Fruit fly (Drosophila melanogaster) whole organism, embryonic: ENCODE measurements around the gene CG43355.
A peak's percentile ranks its signal among the peaks of the same experiment; 100 is the strongest.

Experiments used
- Ada2b ChIP-seq: fragments of 200-800 bp; sonication (Bioruptor generic); IDR thresholded peaks from 2 replicates; pipeline ENCODE4 v1.3.6; 2022; ENCODE audit warnings: missing biosample characterization, missing genetic modification characterization
- Atf6 ChIP-seq: fragments of 200-800 bp; sonication (Bioruptor generic); IDR thresholded peaks from 2 replicates; pipeline ENCODE4 v1.3.6; 2022; ENCODE audit warnings: missing biosample characterization, missing genetic modification characterization
- B-H1 ChIP-seq: fragments of 200-800 bp; sonication (Bioruptor generic); IDR thresholded peaks from 3 replicates; pipeline ENCODE4 v1.3.6; 2022; ENCODE audit warnings: missing biosample characterization, missing genetic modification characterization
- CG1024 ChIP-seq: fragments of 200-800 bp; sonication (Bioruptor generic); IDR thresholded peaks from 2 replicates; pipeline ENCODE4 v1.3.6; 2022; ENCODE audit warnings: missing biosample characterization, missing genetic modification characterization
- CG10462 ChIP-seq: fragments of 200-800 bp; sonication (Bioruptor generic); optimal IDR thresholded peaks from 2 replicates; lab custom pipeline; 2016; ENCODE audit warnings: missing biosample characterization, missing genetic modification characterization
- CG10959 ChIP-seq: fragments of 200-800 bp; sonication (Bioruptor generic); IDR thresholded peaks from 2 replicates; pipeline ENCODE4 v1.3.6; 2022; ENCODE audit warnings: missing biosample characterization, missing genetic modification characterization
- CG14050 ChIP-seq: fragments of 200-800 bp; sonication (Bioruptor generic); IDR thresholded peaks from 3 replicates; pipeline ENCODE4 v1.3.6; 2022; ENCODE audit warnings: missing biosample characterization, missing genetic modification characterization
- CG14667 ChIP-seq: fragments of 200-800 bp; sonication (Bioruptor generic); IDR thresholded peaks from 2 replicates; pipeline ENCODE4 v1.3.6; 2022; ENCODE audit warnings: missing biosample characterization, missing genetic modification characterization
- CG14965 ChIP-seq: fragments of 200-800 bp; sonication (Bioruptor generic); optimal IDR thresholded peaks from 2 replicates; lab custom pipeline; 2016; ENCODE audit warnings: missing biosample characterization, missing genetic modification characterization, borderline replicate concordance
- CG17802 ChIP-seq: fragments of 200-800 bp; sonication (Bioruptor generic); optimal IDR thresholded peaks from 2 replicates; lab custom pipeline; 2018; ENCODE audit warnings: missing biosample characterization, mild to moderate bottlenecking, missing genetic modification characterization, moderate library complexity
- CG2120 ChIP-seq: fragments of 200-800 bp; sonication (Bioruptor generic); optimal IDR thresholded peaks from 3 replicates; lab custom pipeline; 2016; ENCODE audit warnings: missing biosample characterization, missing genetic modification characterization
- CG30020 ChIP-seq: fragments of 200-800 bp; optimal IDR thresholded peaks from 2 replicates; lab custom pipeline; 2019; ENCODE audit warnings: missing biosample characterization, mild to moderate bottlenecking, missing genetic modification characterization, moderate library complexity
- CG4404 ChIP-seq: fragments of 200-800 bp; sonication (Bioruptor generic); IDR thresholded peaks from 2 replicates; pipeline ENCODE4 v1.3.6; 2022; ENCODE audit warnings: missing biosample characterization, missing genetic modification characterization
- CG6813 ChIP-seq: fragments of 200-800 bp; sonication (Bioruptor generic); optimal IDR thresholded peaks from 2 replicates; lab custom pipeline; 2017; ENCODE audit warnings: missing biosample characterization, missing genetic modification characterization, mild to moderate bottlenecking, moderate library complexity, missing genetic modification reagents
- CG9437 ChIP-seq: fragments of 200-800 bp; sonication (Bioruptor generic); optimal IDR thresholded peaks from 2 replicates; lab custom pipeline; 2018; ENCODE audit warnings: missing biosample characterization, mild to moderate bottlenecking, missing genetic modification characterization
- CG9876 ChIP-seq: fragments of 200-800 bp; sonication (Bioruptor generic); optimal IDR thresholded peaks from 2 replicates; lab custom pipeline; 2016; ENCODE audit warnings: missing biosample characterization, missing genetic modification characterization
- CrebB ChIP-seq: fragments of 200-800 bp; sonication (Bioruptor generic); optimal IDR thresholded peaks from 3 replicates; lab custom pipeline; 2018; ENCODE audit warnings: missing biosample characterization, mild to moderate bottlenecking, missing genetic modification characterization
- D ChIP-seq, 2 experiments: fragments of 200-800 bp in 1 of 2; fragments of >200 bp in 1 of 2; sonication (Bioruptor generic) in 1 of 2; optimal IDR thresholded peaks; 2 replicates in 1 of 2; 3 replicates in 1 of 2; lab custom pipeline; 2017; ENCODE audit warnings: mild to moderate bottlenecking in 1 of 2, missing biosample characterization in 1 of 2, missing genetic modification characterization in 1 of 2, missing genetic modification reagents in 1 of 2
- Dek ChIP-seq: fragments of 200-800 bp; sonication (Bioruptor generic); optimal IDR thresholded peaks from 3 replicates; lab custom pipeline; 2019; ENCODE audit warnings: missing biosample characterization, mild to moderate bottlenecking, missing genetic modification characterization, moderate library complexity
- Elba2 ChIP-seq: fragments of 200-800 bp; sonication (Bioruptor generic); optimal IDR thresholded peaks from 3 replicates; lab custom pipeline; 2016; ENCODE audit warnings: missing biosample characterization, missing genetic modification characterization
- HLH4C ChIP-seq: fragments of 200-800 bp; sonication (Bioruptor generic); IDR thresholded peaks from 3 replicates; pipeline ENCODE4 v1.3.6; 2022; ENCODE audit warnings: missing biosample characterization, missing genetic modification characterization; ENCODE audit not compliant: partially characterized antibody
- HLH54F ChIP-seq: fragments of 200-800 bp; sonication (Bioruptor generic); optimal IDR thresholded peaks from 3 replicates; lab custom pipeline; 2016; ENCODE audit warnings: missing biosample characterization, missing genetic modification characterization
- HLHmδ ChIP-seq: fragments of 200-800 bp; sonication (Bioruptor generic); optimal IDR thresholded peaks from 2 replicates; lab custom pipeline; 2018; ENCODE audit warnings: missing biosample characterization, mild to moderate bottlenecking, missing genetic modification characterization, moderate library complexity
- HmgZ ChIP-seq: fragments of 200-800 bp; sonication (Bioruptor generic); optimal IDR thresholded peaks from 2 replicates; lab custom pipeline; 2018; ENCODE audit warnings: missing biosample characterization, mild to moderate bottlenecking, missing genetic modification characterization
- Lhr ChIP-seq: fragments of 200-800 bp; sonication (Bioruptor generic); optimal IDR thresholded peaks from 3 replicates; lab custom pipeline; 2017; ENCODE audit warnings: mild to moderate bottlenecking, missing biosample characterization, missing genetic modification reagents, missing genetic modification characterization
- Myb ChIP-seq: fragments of 200-800 bp; sonication (Bioruptor generic); optimal IDR thresholded peaks from 2 replicates; lab custom pipeline; 2016; ENCODE audit warnings: missing biosample characterization, missing genetic modification characterization
- Nf-YA ChIP-seq: fragments of 200-800 bp; sonication (Bioruptor generic); IDR thresholded peaks from 2 replicates; pipeline ENCODE4 v1.3.6; 2022; ENCODE audit warnings: missing biosample characterization, missing genetic modification characterization
- Pdp1 ChIP-seq, 2 experiments: fragments of 200-800 bp; sonication (Bioruptor generic); optimal IDR thresholded peaks; 3 replicates each; lab custom pipeline; 2016; ENCODE audit warnings: missing biosample characterization in 2 of 2, missing genetic modification characterization in 2 of 2, mild to moderate bottlenecking in 1 of 2, moderate library complexity in 1 of 2
- Tbp ChIP-seq: fragments of >200 bp; optimal IDR thresholded peaks from 2 replicates; lab custom pipeline; 2018; ENCODE audit warnings: missing biosample characterization, missing genetic modification characterization
- abd-A ChIP-seq: fragments of 200-800 bp; sonication (Bioruptor generic); optimal IDR thresholded peaks from 3 replicates; lab custom pipeline; 2019; ENCODE audit warnings: missing biosample characterization, mild to moderate bottlenecking, missing genetic modification characterization, moderate library complexity
- bigmax ChIP-seq: fragments of 200-800 bp; sonication (Bioruptor generic); optimal IDR thresholded peaks from 2 replicates; lab custom pipeline; 2018; ENCODE audit warnings: missing biosample characterization, mild to moderate bottlenecking, missing genetic modification characterization
- cas ChIP-seq: fragments of 200-800 bp; sonication (Bioruptor generic); IDR thresholded peaks from 2 replicates; pipeline ENCODE4 v1.3.6; 2022; ENCODE audit warnings: missing biosample characterization, missing genetic modification characterization
- cg ChIP-seq: fragments of 200-800 bp; sonication (Bioruptor generic); optimal IDR thresholded peaks from 3 replicates; lab custom pipeline; 2019; ENCODE audit warnings: missing biosample characterization, mild to moderate bottlenecking, missing genetic modification characterization, moderate library complexity
- dpn ChIP-seq, 2 experiments: fragments of 200-800 bp; sonication (Bioruptor generic); optimal IDR thresholded peaks; 3 replicates each; lab custom pipeline; 2016; ENCODE audit warnings: missing biosample characterization in 2 of 2, missing genetic modification characterization in 2 of 2
- fd3F ChIP-seq: fragments of 200-800 bp; sonication (Bioruptor generic); optimal IDR thresholded peaks from 2 replicates; lab custom pipeline; 2018; ENCODE audit warnings: missing biosample characterization, mild to moderate bottlenecking, missing genetic modification characterization, moderate library complexity
- grau ChIP-seq: fragments of 200-800 bp; optimal IDR thresholded peaks from 3 replicates; lab custom pipeline; 2019; ENCODE audit warnings: missing biosample characterization, mild to moderate bottlenecking, missing genetic modification characterization, moderate library complexity
- grn ChIP-seq: fragments of 200-800 bp; sonication (Bioruptor generic); optimal IDR thresholded peaks from 3 replicates; lab custom pipeline; 2017; ENCODE audit warnings: missing biosample characterization, missing genetic modification characterization
- her ChIP-seq: fragments of 200-800 bp; sonication (Bioruptor generic); optimal IDR thresholded peaks from 2 replicates; lab custom pipeline; 2016; ENCODE audit warnings: missing biosample characterization, missing genetic modification characterization
- jumu ChIP-seq: fragments of 200-800 bp; sonication (Bioruptor generic); optimal IDR thresholded peaks from 3 replicates; lab custom pipeline; 2016; ENCODE audit warnings: missing biosample characterization, missing genetic modification characterization
- maf-S ChIP-seq: fragments of 200-800 bp; sonication (Bioruptor generic); optimal IDR thresholded peaks from 2 replicates; lab custom pipeline; 2016; ENCODE audit warnings: missing biosample characterization, missing genetic modification characterization
- prd ChIP-seq, 3 experiments: fragments of >200 bp in 2 of 3; fragments of 200-800 bp in 1 of 3; sonication (Bioruptor generic) in 1 of 3; optimal IDR thresholded peaks in 2 of 3; IDR thresholded peaks in 1 of 3; 2 replicates in 2 of 3; 3 replicates in 1 of 3; pipeline versions ENCODE4 v1.3.6 to Lab custom; 2017 to 2022; ENCODE audit warnings: missing biosample characterization in 1 of 3, missing genetic modification characterization in 1 of 3
- pros ChIP-seq: fragments of 200-800 bp; sonication (Bioruptor generic); optimal IDR thresholded peaks from 3 replicates; lab custom pipeline; 2019; ENCODE audit warnings: missing biosample characterization, mild to moderate bottlenecking, missing genetic modification characterization, moderate library complexity
- ranshi ChIP-seq: fragments of 200-800 bp; sonication (Bioruptor generic); IDR thresholded peaks from 2 replicates; pipeline ENCODE4 v1.3.6; 2022; ENCODE audit warnings: missing biosample characterization, missing genetic modification characterization
- sens ChIP-seq: fragments of 200-800 bp; sonication (Bioruptor generic); peaks from one replicate; lab custom pipeline; 2016; ENCODE audit warnings: missing biosample characterization, missing genetic modification characterization
- shn ChIP-seq: fragments of 200-800 bp; sonication (Bioruptor generic); optimal IDR thresholded peaks from 3 replicates; lab custom pipeline; 2016; ENCODE audit warnings: missing biosample characterization, missing genetic modification characterization
- slbo ChIP-seq: fragments of 200-800 bp; sonication (Bioruptor generic); IDR thresholded peaks from 2 replicates; pipeline ENCODE4 v1.3.6; 2022; ENCODE audit warnings: missing biosample characterization, missing genetic modification characterization
- tna ChIP-seq: fragments of 200-800 bp; sonication (Bioruptor generic); IDR thresholded peaks from 2 replicates; pipeline ENCODE4 v1.3.6; 2022; ENCODE audit warnings: missing biosample characterization, missing genetic modification characterization; ENCODE audit not compliant: partially characterized antibody
- tx ChIP-seq: fragments of 200-800 bp; sonication (Bioruptor generic); optimal IDR thresholded peaks from 2 replicates; lab custom pipeline; 2016; ENCODE audit warnings: missing biosample characterization, missing genetic modification characterization
- unc-4 ChIP-seq: fragments of 200-800 bp; sonication (Bioruptor generic); IDR thresholded peaks from 2 replicates; pipeline ENCODE4 v1.3.6; 2022; ENCODE audit warnings: missing biosample characterization, missing genetic modification characterization; ENCODE audit not compliant: partially characterized antibody
- unpg ChIP-seq: fragments of 200-800 bp; sonication (Bioruptor generic); optimal IDR thresholded peaks from 3 replicates; lab custom pipeline; 2018; ENCODE audit warnings: missing biosample characterization, mild to moderate bottlenecking, missing genetic modification characterization, moderate library complexity
- zen2 ChIP-seq: fragments of 200-800 bp; sonication (Bioruptor generic); IDR thresholded peaks from 3 replicates; pipeline ENCODE4 v1.3.6; 2022; ENCODE audit warnings: missing biosample characterization, missing genetic modification characterization; ENCODE audit not compliant: partially characterized antibody

Gene CG43355

dm6 chr2L:11447641-11448040, 36.9 kb upstream of the CG43355 start (continued):
- TF ChIP-seq CG10959: no peak
- no peak for TF ChIP-seq maf-S
- TF ChIP-seq CG2120 (GFP tag; lab: Kevin White, UChicago): no peak
- no peak for TF ChIP-seq HLH4C (GFP tag; lab: Robert Waterston, UW)
- no peak for TF ChIP-seq Myb (GFP tag; lab: Kevin White, UChicago)
- TF ChIP-seq CG9437 (GFP tag; lab: Kevin White, UChicago): no peak
- TF ChIP-seq ranshi (GFP tag; lab: Robert Waterston, UW): no peak
- TF ChIP-seq bigmax (GFP tag; lab: Kevin White, UChicago): no peak
- TF ChIP-seq CG6813 (GFP tag; lab: Kevin White, UChicago): no peak
- no peak for TF ChIP-seq CG17802 (tag; lab: Kevin White, UChicago)
- no peak for TF ChIP-seq tna
- TF ChIP-seq shn (GFP tag; lab: Kevin White, UChicago): no peak
- TF ChIP-seq CG4404 (GFP tag; lab: Robert Waterston, UW): no peak
- peak; percentile 56 for TF ChIP-seq sens (GFP tag; lab: Kevin White, UChicago)
- TF ChIP-seq Ada2b: no peak
- TF ChIP-seq HLHmδ: no peak
- TF ChIP-seq Elba2 (GFP tag; lab: Kevin White, UChicago): no peak
- TF ChIP-seq fd3F (GFP tag; lab: Kevin White, UChicago): no peak
- no peak for TF ChIP-seq zen2 (GFP tag; lab: Robert Waterston, UW)
- peak; percentile 58; the same call in 1 of the 2 replicates for TF ChIP-seq Nf-YA (GFP tag; lab: Robert Waterston, UW)
- no peak for TF ChIP-seq unc-4 (GFP tag; lab: Robert Waterston, UW)
- peak; percentile 82 for TF ChIP-seq D (optimal IDR thresholded peaks at IDR 0.05; lab: Kevin White, UChicago)
- peak; percentile 35 for TF ChIP-seq D (GFP tag; optimal IDR thresholded peaks at IDR 0.05; lab: Kevin White, UChicago)
- TF ChIP-seq prd (optimal IDR thresholded peaks at IDR 0.05; lab: Kevin White, UChicago): no peak
- TF ChIP-seq prd (GFP tag; IDR thresholded peaks at IDR 0.05; lab: Robert Waterston, UW): no peak
- no peak for TF ChIP-seq slbo (GFP tag; lab: Robert Waterston, UW)
- peak; percentile 7 for TF ChIP-seq Tbp (GFP tag; lab: Kevin White, UChicago)
- TF ChIP-seq Dek (tag; lab: Kevin White, UChicago): no peak
- TF ChIP-seq HmgZ: peak; percentile 46
- TF ChIP-seq her (GFP tag; lab: Kevin White, UChicago): peak; percentile 66
- no peak for TF ChIP-seq CrebB (tag; lab: Kevin White, UChicago)
- no peak for TF ChIP-seq dpn (GFP tag; optimal IDR thresholded peaks at IDR 0.05; lab: Kevin White, UChicago)
- no peak for TF ChIP-seq CG14965 (GFP tag; lab: Kevin White, UChicago)
- TF ChIP-seq unpg (GFP tag; lab: Kevin White, UChicago): no peak
- TF ChIP-seq Pdp1 (GFP tag; optimal IDR thresholded peaks at IDR 0.05; lab: Kevin White, UChicago): peak in 1 of 2 experiments; percentile 68
- TF ChIP-seq CG9876: no peak
- no peak for TF ChIP-seq Atf6
- TF ChIP-seq Lhr (GFP tag; lab: Kevin White, UChicago): no peak
- no peak for TF ChIP-seq CG30020 (tag; lab: Kevin White, UChicago)
- no peak for TF ChIP-seq B-H1 (GFP tag; lab: Robert Waterston, UW)
- TF ChIP-seq CG10462 (GFP tag; lab: Kevin White, UChicago): no peak
- TF ChIP-seq HLH54F (GFP tag; lab: Kevin White, UChicago): no peak
- TF ChIP-seq tx (GFP tag; lab: Kevin White, UChicago): no peak
- peak; percentile 77 for TF ChIP-seq pros
- TF ChIP-seq CG14050 (GFP tag; lab: Robert Waterston, UW): no peak
- TF ChIP-seq abd-A: peak; percentile 99
- no peak for TF ChIP-seq CG1024 (GFP tag; lab: Robert Waterston, UW)
- TF ChIP-seq cas (GFP tag; lab: Robert Waterston, UW): no peak
- TF ChIP-seq grau: no peak
- TF ChIP-seq cg (GFP tag; lab: Kevin White, UChicago): peak; percentile 99
- no peak for TF ChIP-seq jumu (GFP tag; lab: Kevin White, UChicago)
- no peak for TF ChIP-seq CG14667
- TF ChIP-seq grn (GFP tag; lab: Kevin White, UChicago): peak; percentile 42
